Worm (Caenorhabditis elegans) whole organism, late embryonic: ENCODE results near the gene tmed-4.

Source experiments
- hlh-6 ChIP-seq: sonication (generic microtip); optimal IDR thresholded peaks from 2 replicates; lab custom pipeline; 2016; ENCODE audit warnings: missing genotype, missing genetic modification characterization, missing compliant biosample characterization
- unc-42 ChIP-seq: sonication (generic microtip); optimal IDR thresholded peaks from 2 replicates; lab custom pipeline; 2016; ENCODE audit warnings: missing genotype, missing genetic modification characterization, missing compliant biosample characterization

- no peak for TF ChIP-seq unc-42
- no peak for TF ChIP-seq hlh-6
These were observed 2.4 kb downstream of the tmed-4 start, which contains the start of gene dhs-24 for ce11 chrV:19946529-19946928.
